Fruit fly (Drosophila melanogaster) whole organism, wandering third instar larva: ENCODE results near the gene CG8142.

Experiments used
- Abd-B ChIP-seq: fragments of >200 bp; optimal IDR thresholded peaks from 2 replicates; lab custom pipeline; 2017; ENCODE audit warnings: missing biosample characterization, missing genetic modification characterization
- CG32264 ChIP-seq: fragments of 200-800 bp; sonication (Bioruptor generic); optimal IDR thresholded peaks from 2 replicates; lab custom pipeline; 2016; ENCODE audit warnings: missing biosample characterization, missing genetic modification characterization
- CG9705 ChIP-seq: fragments of 200-800 bp; sonication (Bioruptor generic); optimal IDR thresholded peaks from 2 replicates; lab custom pipeline; 2018; ENCODE audit warnings: missing biosample characterization, mild to moderate bottlenecking, missing genetic modification characterization
- CrebA ChIP-seq: fragments of 200-800 bp; sonication (Bioruptor generic); optimal IDR thresholded peaks from 2 replicates; lab custom pipeline; 2016; ENCODE audit warnings: missing biosample characterization, mild to moderate bottlenecking, missing genetic modification characterization, borderline replicate concordance
- Dif ChIP-seq: fragments of 200-275, 200-300 bp; sonication (Bioruptor generic); optimal IDR thresholded peaks from 2 replicates; lab custom pipeline; 2018; ENCODE audit warnings: missing biosample characterization, missing genetic modification characterization; ENCODE audit not compliant: partially characterized antibody
- HLH106 ChIP-seq: fragments of 200-800 bp; optimal IDR thresholded peaks from 3 replicates; lab custom pipeline; 2019; ENCODE audit warnings: missing biosample characterization, mild to moderate bottlenecking, missing genetic modification characterization, moderate library complexity
- Hnf4 ChIP-seq: fragments of 200-800 bp; sonication (Bioruptor generic); optimal IDR thresholded peaks from 2 replicates; lab custom pipeline; 2016; ENCODE audit warnings: missing biosample characterization, mild to moderate bottlenecking, missing genetic modification characterization
- Hr78 ChIP-seq: fragments of >200 bp; optimal IDR thresholded peaks from 2 replicates; lab custom pipeline; 2017; ENCODE audit warnings: missing biosample characterization, missing genetic modification characterization
- Hr83 ChIP-seq: fragments of 200-300 bp; sonication (Bioruptor generic); optimal IDR thresholded peaks from 2 replicates; lab custom pipeline; 2016; ENCODE audit warnings: missing biosample characterization, mild to moderate bottlenecking, missing genetic modification characterization, moderate library complexity; ENCODE audit not compliant: poor library complexity, severe bottlenecking
- Myc ChIP-seq: fragments of >200 bp; optimal IDR thresholded peaks from 2 replicates; lab custom pipeline; 2017
- OdsH ChIP-seq: fragments of 200-800 bp; sonication (Bioruptor generic); optimal IDR thresholded peaks from 2 replicates; lab custom pipeline; 2016; ENCODE audit warnings: missing biosample characterization, mild to moderate bottlenecking, missing genetic modification characterization
- Rel ChIP-seq, 2 experiments: fragments of 200-800 bp; sonication (Bioruptor generic) in 1 of 2; optimal IDR thresholded peaks; 2 replicates in 1 of 2; 3 replicates in 1 of 2; lab custom pipeline; 2016 to 2019; ENCODE audit warnings: mild to moderate bottlenecking in 2 of 2, missing biosample characterization in 2 of 2, missing genetic modification characterization in 2 of 2, moderate library complexity in 1 of 2
- Sp1 ChIP-seq: fragments of 200-800 bp; sonication (Bioruptor generic); optimal IDR thresholded peaks from 3 replicates; lab custom pipeline; 2019; ENCODE audit warnings: missing biosample characterization, mild to moderate bottlenecking, missing genetic modification characterization, moderate library complexity
- Vsx2 ChIP-seq: fragments of 200-300, 225-300 bp; sonication (Bioruptor generic); optimal IDR thresholded peaks from 2 replicates; lab custom pipeline; 2018; ENCODE audit warnings: missing biosample characterization, missing genetic modification characterization; ENCODE audit not compliant: partially characterized antibody
- br ChIP-seq: fragments of 200-800 bp; sonication (Bioruptor generic); optimal IDR thresholded peaks from 2 replicates; lab custom pipeline; 2016; ENCODE audit warnings: missing biosample characterization, missing genetic modification characterization
- brk ChIP-seq: fragments of 200-800 bp; sonication (Bioruptor generic); optimal IDR thresholded peaks from 2 replicates; lab custom pipeline; 2016; ENCODE audit warnings: missing biosample characterization, mild to moderate bottlenecking, missing genetic modification characterization
- dmrt93B ChIP-seq: fragments of 200-800 bp; sonication (Bioruptor generic); optimal IDR thresholded peaks from 2 replicates; lab custom pipeline; 2018; ENCODE audit warnings: missing biosample characterization, mild to moderate bottlenecking, missing genetic modification characterization
- dsf ChIP-seq: sonication (Bioruptor generic); optimal IDR thresholded peaks from 2 replicates; lab custom pipeline; 2016; ENCODE audit warnings: missing biosample characterization, missing genetic modification characterization, borderline replicate concordance
- foxo ChIP-seq, 2 experiments: fragments of 200-800 bp; sonication (Bioruptor generic); optimal IDR thresholded peaks; 2 replicates in 1 of 2; 3 replicates in 1 of 2; lab custom pipeline; 2016 to 2017; ENCODE audit warnings: missing biosample characterization in 2 of 2, missing genetic modification characterization in 2 of 2
- fru ChIP-seq: fragments of 200-800 bp; sonication (Bioruptor generic); optimal IDR thresholded peaks from 3 replicates; lab custom pipeline; 2016; ENCODE audit warnings: missing biosample characterization, mild to moderate bottlenecking, missing genetic modification characterization
- h ChIP-seq: fragments of 200-800 bp; sonication (Bioruptor generic); optimal IDR thresholded peaks from 3 replicates; lab custom pipeline; 2016; ENCODE audit warnings: missing biosample characterization, mild to moderate bottlenecking, missing genetic modification characterization
- lola ChIP-seq: fragments of >200 bp; optimal IDR thresholded peaks from 2 replicates; lab custom pipeline; 2017; ENCODE audit warnings: missing biosample characterization, missing genetic modification characterization
- pan ChIP-seq: fragments of >200 bp; optimal IDR thresholded peaks from 2 replicates; lab custom pipeline; 2017
- psq ChIP-seq: fragments of 200-800 bp; sonication (Bioruptor generic); optimal IDR thresholded peaks from 3 replicates; lab custom pipeline; 2017; ENCODE audit warnings: missing biosample characterization, mild to moderate bottlenecking, missing genetic modification characterization, moderate library complexity
- rgr ChIP-seq: fragments of 200-800 bp; sonication (Bioruptor generic); optimal IDR thresholded peaks from 3 replicates; lab custom pipeline; 2016; ENCODE audit warnings: missing biosample characterization, mild to moderate bottlenecking, missing genetic modification characterization
- sage ChIP-seq: fragments of 200-800 bp; sonication (Bioruptor generic); optimal IDR thresholded peaks from 2 replicates; lab custom pipeline; 2016; ENCODE audit warnings: missing biosample characterization, mild to moderate bottlenecking, missing genetic modification characterization
- sv ChIP-seq: fragments of 200-800 bp; sonication (Bioruptor generic); optimal IDR thresholded peaks from 3 replicates; lab custom pipeline; 2016; ENCODE audit warnings: missing biosample characterization, missing genetic modification characterization
- tai ChIP-seq: sonication (Bioruptor generic); optimal IDR thresholded peaks from 2 replicates; lab custom pipeline; 2016; ENCODE audit warnings: missing biosample characterization, missing genetic modification characterization
- usp ChIP-seq: fragments of >200 bp; optimal IDR thresholded peaks from 2 replicates; lab custom pipeline; 2017; ENCODE audit warnings: missing biosample characterization, missing genetic modification characterization
- woc ChIP-seq: sonication (Bioruptor generic); optimal IDR thresholded peaks from 2 replicates; lab custom pipeline; 2016; ENCODE audit warnings: missing biosample characterization, mild to moderate bottlenecking, missing genetic modification characterization

Gene CG8142

dm6 chrX:17877974-17878373 lies 33.5 kb upstream of the CG8142 start:
- TF ChIP-seq Rel (GFP tag; optimal IDR thresholded peaks at IDR 0.05; lab: Kevin White, UChicago) = no peak
- TF ChIP-seq Rel (tag; optimal IDR thresholded peaks at IDR 0.05; lab: Kevin White, UChicago) = peak; percentile 56
- TF ChIP-seq Myc = no peak

DNA sequence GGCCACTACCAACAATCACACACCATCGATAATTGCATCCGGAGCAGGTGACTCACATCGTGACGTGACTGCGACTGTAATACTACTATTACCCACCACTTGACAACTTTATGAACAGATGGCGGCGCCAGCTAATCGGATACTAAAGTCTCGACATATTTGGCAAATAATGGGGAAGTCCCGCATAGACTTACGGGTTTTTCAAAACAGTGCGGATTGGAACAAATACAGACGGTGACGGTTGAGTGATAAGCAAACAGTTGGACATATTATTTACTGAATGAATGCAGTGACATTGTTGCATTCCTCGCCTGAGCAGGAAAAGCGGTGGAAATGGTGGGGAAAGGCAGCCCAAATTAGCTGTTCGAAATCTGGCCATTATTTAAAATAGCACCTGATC lies 32.0 kb upstream of the CG8142 start:
- TF ChIP-seq Dif (GFP tag; lab: Kevin White, UChicago) = no peak
- TF ChIP-seq HLH106 (tag; lab: Kevin White, UChicago) = no peak
- no peak for TF ChIP-seq fru
- no peak for TF ChIP-seq Rel (GFP tag; optimal IDR thresholded peaks at IDR 0.05; lab: Kevin White, UChicago)
- TF ChIP-seq Rel (tag; optimal IDR thresholded peaks at IDR 0.05; lab: Kevin White, UChicago) = peak; percentile 96
- TF ChIP-seq, all 38 proteins: peak for 1

DNA sequence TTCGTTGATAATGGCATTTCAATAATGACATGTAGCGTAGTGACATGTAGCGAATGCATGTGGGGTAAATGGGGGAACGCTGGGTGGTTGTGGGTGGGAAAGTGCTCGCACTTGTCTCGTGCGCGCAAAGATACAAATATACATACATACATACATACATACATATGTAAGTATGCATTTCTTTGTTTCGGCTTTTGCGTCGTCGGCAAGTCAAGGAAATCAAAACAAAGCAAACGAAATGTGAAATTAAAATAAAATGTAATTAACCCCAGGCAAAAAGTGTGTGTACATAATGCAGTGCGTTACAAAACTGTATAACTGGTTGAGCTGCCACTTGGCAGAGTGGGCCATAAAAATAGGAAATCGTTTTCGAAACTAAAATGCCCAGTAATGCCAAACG lies 31.2 kb upstream of the CG8142 start:
- no peak for TF ChIP-seq Rel (GFP tag; optimal IDR thresholded peaks at IDR 0.05; lab: Kevin White, UChicago)
- peak; percentile 1 for TF ChIP-seq Rel (tag; optimal IDR thresholded peaks at IDR 0.05; lab: Kevin White, UChicago)
- no peak for TF ChIP-seq Vsx2 (GFP tag; lab: Kevin White, UChicago)

DNA sequence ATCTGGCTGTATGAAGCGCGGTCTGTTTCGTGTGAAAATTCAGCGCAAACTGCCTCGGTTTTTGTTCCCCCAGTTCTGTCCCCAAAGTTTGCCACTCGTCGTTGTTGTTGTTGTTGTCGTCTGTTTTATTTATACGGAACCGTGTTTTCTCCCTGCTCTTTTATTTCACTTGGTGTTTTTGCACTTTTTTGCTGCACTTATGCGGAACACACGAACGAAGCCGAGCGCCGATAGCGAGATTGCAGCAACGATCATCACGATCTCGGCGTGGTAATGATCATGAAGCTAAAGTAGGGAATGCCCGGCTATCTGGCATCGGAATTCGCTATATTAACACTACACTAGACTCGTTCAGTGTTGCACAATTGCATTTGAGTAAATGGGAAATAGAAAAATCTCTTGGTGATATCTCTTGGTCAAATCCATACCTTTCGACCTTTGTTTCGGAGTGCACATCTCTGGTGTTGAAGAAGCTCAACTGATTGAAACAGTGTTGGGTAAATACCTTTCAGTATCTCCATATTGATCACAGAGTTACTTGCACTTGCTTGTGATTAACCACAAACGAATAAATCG lies 30.6 kb upstream of the CG8142 start:
- TF ChIP-seq OdsH (GFP tag; lab: Kevin White, UChicago) = no peak
- no peak for TF ChIP-seq CG9705 (GFP tag; lab: Kevin White, UChicago)
- peak in 1 of 2 experiments; percentile 49 for TF ChIP-seq foxo (GFP tag; optimal IDR thresholded peaks at IDR 0.05; lab: Kevin White, UChicago)
- peak; percentile 10 for TF ChIP-seq fru
- TF ChIP-seq pan = no peak
- TF ChIP-seq tai = no peak
- TF ChIP-seq brk = no peak
- no peak for TF ChIP-seq dsf (GFP tag; lab: Kevin White, UChicago)
- TF ChIP-seq Hr78 (GFP tag; lab: Kevin White, UChicago) = no peak
- peak; percentile 2 for TF ChIP-seq h (GFP tag; lab: Kevin White, UChicago)
- no peak for TF ChIP-seq Abd-B (GFP tag; lab: Kevin White, UChicago)
- peak; percentile 27 for TF ChIP-seq psq (GFP tag; lab: Kevin White, UChicago)
- TF ChIP-seq Hnf4 (GFP tag; lab: Kevin White, UChicago) = no peak
- no peak for TF ChIP-seq Rel (GFP tag; optimal IDR thresholded peaks at IDR 0.05; lab: Kevin White, UChicago)
- peak; percentile 80 for TF ChIP-seq Rel (tag; optimal IDR thresholded peaks at IDR 0.05; lab: Kevin White, UChicago)
- no peak for TF ChIP-seq woc (GFP tag; lab: Kevin White, UChicago)
- TF ChIP-seq Hr83 (GFP tag; lab: Kevin White, UChicago) = no peak

DNA sequence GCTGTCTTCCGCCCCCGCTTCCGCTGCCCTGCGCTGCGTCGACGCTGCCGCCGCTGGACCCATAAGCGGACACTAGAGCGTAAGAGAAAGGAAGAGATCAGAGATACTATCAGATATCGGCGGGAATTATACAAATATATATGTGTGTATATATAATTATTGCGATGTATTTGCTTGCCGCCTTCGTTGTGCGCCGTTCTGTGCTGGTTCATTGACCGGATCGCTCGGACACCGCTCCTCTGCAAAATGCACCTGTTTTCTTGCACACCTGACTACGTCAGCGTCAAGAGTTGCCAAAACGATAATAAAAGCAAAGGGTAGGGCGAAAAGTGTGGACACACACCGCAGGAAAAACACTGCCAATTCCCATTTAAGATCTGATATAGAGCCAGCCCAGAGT lies 28.8 kb upstream of the CG8142 start:
- TF ChIP-seq sage = no peak
- TF ChIP-seq Sp1 (GFP tag; lab: Kevin White, UChicago) = no peak
- no peak for TF ChIP-seq sv (GFP tag; lab: Kevin White, UChicago)
- TF ChIP-seq usp (GFP tag; lab: Kevin White, UChicago) = no peak
- no peak for TF ChIP-seq dmrt93B
- no peak for TF ChIP-seq rgr (GFP tag; lab: Kevin White, UChicago)
- TF ChIP-seq br = no peak
- TF ChIP-seq Abd-B (GFP tag; lab: Kevin White, UChicago) = no peak
- no peak for TF ChIP-seq Myc
- TF ChIP-seq CrebA (GFP tag; lab: Kevin White, UChicago) = no peak
- TF ChIP-seq lola (GFP tag; lab: Kevin White, UChicago) = no peak
- no peak for TF ChIP-seq OdsH (GFP tag; lab: Kevin White, UChicago)
- no peak for TF ChIP-seq Rel (GFP tag; optimal IDR thresholded peaks at IDR 0.05; lab: Kevin White, UChicago)
- no peak for TF ChIP-seq Rel (tag; optimal IDR thresholded peaks at IDR 0.05; lab: Kevin White, UChicago)
- no peak for TF ChIP-seq Hnf4 (GFP tag; lab: Kevin White, UChicago)
- TF ChIP-seq fru = no peak
- no peak for TF ChIP-seq CG32264 (GFP tag; lab: Kevin White, UChicago)
- TF ChIP-seq h (GFP tag; lab: Kevin White, UChicago) = no peak
- TF ChIP-seq, all 38 proteins: peak for 0
